Worm (Caenorhabditis elegans) whole organism, L4/young adult: Measurements from ENCODE around the gene F36F12.2.

Experiments
- W03F9.2 ChIP-seq: fragments of 150-350 bp; optimal IDR thresholded peaks from 2 replicates; lab custom pipeline; 2014; ENCODE audit warnings: missing biosample characterization, missing genetic modification characterization
- him-1 ChIP-seq: sonication (generic microtip); optimal IDR thresholded peaks from 2 replicates; lab custom pipeline; 2016; ENCODE audit warnings: missing genotype, missing genetic modification reagents, missing genetic modification characterization, missing compliant biosample characterization

- TF ChIP-seq him-1 (tag; lab: Kevin White, UChicago) (no peak), W03F9.2 (tag; lab: Kevin White, UChicago) (no peak)
Measured at ce11 chrV:2123164-2123563, 28.1 kb upstream of the F36F12.2 start.
